Fruit fly (Drosophila melanogaster) whole organism, embryonic: ENCODE measurements around the gene CG14232.

Source experiments
- Atf-2 ChIP-seq: fragments of 200-800 bp; sonication (Bioruptor generic); optimal IDR thresholded peaks from 2 replicates; lab custom pipeline; 2016; ENCODE audit warnings: missing biosample characterization, missing genetic modification characterization
- CG10267 ChIP-seq: fragments of 200-800 bp; sonication (Bioruptor generic); optimal IDR thresholded peaks from 2 replicates; lab custom pipeline; 2018; ENCODE audit warnings: missing biosample characterization, mild to moderate bottlenecking, missing genetic modification characterization, moderate library complexity
- CG10274 ChIP-seq: fragments of 200-800 bp; sonication (Bioruptor generic); optimal IDR thresholded peaks from 3 replicates; lab custom pipeline; 2017; ENCODE audit warnings: missing biosample characterization, mild to moderate bottlenecking, missing genetic modification characterization
- CG10565 ChIP-seq: fragments of 200-800 bp; sonication (Bioruptor generic); optimal IDR thresholded peaks from 3 replicates; lab custom pipeline; 2016; ENCODE audit warnings: missing biosample characterization, mild to moderate bottlenecking, missing genetic modification characterization
- CG10959 ChIP-seq: fragments of 200-800 bp; sonication (Bioruptor generic); IDR thresholded peaks from 2 replicates; pipeline ENCODE4 v1.3.6; 2022; ENCODE audit warnings: missing biosample characterization, missing genetic modification characterization
- CG10979 ChIP-seq: fragments of 200-800 bp; sonication (Bioruptor generic); optimal IDR thresholded peaks from 2 replicates; lab custom pipeline; 2018; ENCODE audit warnings: missing biosample characterization, mild to moderate bottlenecking, missing genetic modification characterization, moderate library complexity
- CG11723 ChIP-seq: fragments of 200-800 bp; sonication (Bioruptor generic); optimal IDR thresholded peaks from 2 replicates; lab custom pipeline; 2017; ENCODE audit warnings: missing biosample characterization, mild to moderate bottlenecking, missing genetic modification characterization
- CG12236 ChIP-seq: fragments of 200-800 bp; sonication (Bioruptor generic); optimal IDR thresholded peaks from 2 replicates; lab custom pipeline; 2016; ENCODE audit warnings: missing biosample characterization, missing genetic modification characterization
- CG1233 ChIP-seq: fragments of 200-800 bp; sonication (Bioruptor generic); optimal IDR thresholded peaks from 4 replicates; lab custom pipeline; 2018; ENCODE audit warnings: missing biosample characterization, mild to moderate bottlenecking, missing genetic modification characterization
- CG13287 ChIP-seq: fragments of 200-800 bp; sonication (Bioruptor generic); IDR thresholded peaks from 2 replicates; pipeline ENCODE4 v1.3.6; 2022; ENCODE audit warnings: missing biosample characterization, missing genetic modification characterization; ENCODE audit not compliant: partially characterized antibody
- CG13775 ChIP-seq: fragments of 200-800 bp; sonication (Bioruptor generic); optimal IDR thresholded peaks from 3 replicates; lab custom pipeline; 2017; ENCODE audit warnings: missing biosample characterization, mild to moderate bottlenecking, missing genetic modification characterization
- CG13894 ChIP-seq: fragments of 200-800 bp; sonication (Bioruptor generic); optimal IDR thresholded peaks from 3 replicates; lab custom pipeline; 2018; ENCODE audit warnings: missing biosample characterization, mild to moderate bottlenecking, missing genetic modification characterization, moderate library complexity
- CG15514 ChIP-seq: fragments of 200-800 bp; sonication (Bioruptor generic); optimal IDR thresholded peaks from 3 replicates; lab custom pipeline; 2017; ENCODE audit warnings: missing biosample characterization, missing genetic modification characterization, mild to moderate bottlenecking, moderate library complexity, missing genetic modification reagents
- CG15696 ChIP-seq: fragments of 200-800 bp; sonication (Bioruptor generic); optimal IDR thresholded peaks from 2 replicates; lab custom pipeline; 2019; ENCODE audit warnings: missing biosample characterization, mild to moderate bottlenecking, missing genetic modification characterization, moderate library complexity
- CG18011 ChIP-seq: fragments of 200-800 bp; sonication (Bioruptor generic); optimal IDR thresholded peaks from 2 replicates; lab custom pipeline; 2017; ENCODE audit warnings: missing biosample characterization, missing genetic modification characterization, mild to moderate bottlenecking, moderate library complexity, missing genotype
- CG2202 ChIP-seq: fragments of 200-800 bp; sonication (Bioruptor generic); optimal IDR thresholded peaks from 2 replicates; lab custom pipeline; 2018; ENCODE audit warnings: missing biosample characterization, mild to moderate bottlenecking, missing genetic modification characterization
- CG2678 ChIP-seq: fragments of 200-800 bp; sonication (Bioruptor generic); optimal IDR thresholded peaks from 3 replicates; lab custom pipeline; 2019; ENCODE audit warnings: missing biosample characterization, mild to moderate bottlenecking, missing genetic modification characterization, moderate library complexity
- CG34376 ChIP-seq: fragments of 200-800 bp; sonication (Bioruptor generic); optimal IDR thresholded peaks from 2 replicates; lab custom pipeline; 2018; ENCODE audit warnings: missing biosample characterization, mild to moderate bottlenecking, missing genetic modification characterization
- CG4730 ChIP-seq: fragments of 200-800 bp; sonication (Bioruptor generic); IDR thresholded peaks from 2 replicates; pipeline ENCODE4 v1.3.6; 2022; ENCODE audit warnings: missing biosample characterization, missing genetic modification characterization
- CG6175 ChIP-seq: fragments of 200-800 bp; sonication (Bioruptor generic); IDR thresholded peaks from 3 replicates; pipeline ENCODE4 v1.3.6; 2022; ENCODE audit warnings: missing biosample characterization, missing genetic modification characterization
- CG9797 ChIP-seq: fragments of 200-800 bp; sonication (Bioruptor generic); optimal IDR thresholded peaks from 3 replicates; lab custom pipeline; 2018; ENCODE audit warnings: missing biosample characterization, mild to moderate bottlenecking, missing genetic modification characterization
- D ChIP-seq, 2 experiments: fragments of 200-800 bp in 1 of 2; fragments of >200 bp in 1 of 2; sonication (Bioruptor generic) in 1 of 2; optimal IDR thresholded peaks; 2 replicates in 1 of 2; 3 replicates in 1 of 2; lab custom pipeline; 2017; ENCODE audit warnings: mild to moderate bottlenecking in 1 of 2, missing biosample characterization in 1 of 2, missing genetic modification characterization in 1 of 2, missing genetic modification reagents in 1 of 2
- MBD-R2 ChIP-seq: fragments of 200-800 bp; sonication (Bioruptor generic); IDR thresholded peaks from 2 replicates; pipeline ENCODE4 v1.3.6; 2022; ENCODE audit warnings: missing biosample characterization, missing genetic modification characterization
- Nf-YC ChIP-seq: fragments of 200-800 bp; optimal IDR thresholded peaks from 3 replicates; lab custom pipeline; 2019; ENCODE audit warnings: missing biosample characterization, mild to moderate bottlenecking, missing genetic modification characterization, moderate library complexity
- Oaz ChIP-seq: fragments of 200-800 bp; sonication (Bioruptor generic); IDR thresholded peaks from 2 replicates; pipeline ENCODE4 v1.3.6; 2022; ENCODE audit warnings: missing biosample characterization, missing genetic modification characterization
- Ptx1 ChIP-seq: fragments of 200-800 bp; sonication (Bioruptor generic); IDR thresholded peaks from 2 replicates; pipeline ENCODE4 v1.3.6; 2022; ENCODE audit warnings: missing biosample characterization, missing genetic modification characterization
- Scr ChIP-seq: fragments of 200-800 bp; sonication (Bioruptor generic); IDR thresholded peaks from 2 replicates; pipeline ENCODE4 v1.3.6; 2022; ENCODE audit warnings: missing biosample characterization, missing genetic modification characterization; ENCODE audit not compliant: partially characterized antibody
- Stat92E ChIP-seq, 3 experiments: fragments of >200 bp in 2 of 3; fragments of 200-800 bp in 1 of 3; sonication (Bioruptor generic) in 1 of 3; optimal IDR thresholded peaks; 2 replicates each; lab custom pipeline; 2017 to 2019; ENCODE audit warnings: missing biosample characterization in 3 of 3, missing genetic modification characterization in 3 of 3, mild to moderate bottlenecking in 1 of 3, moderate library complexity in 1 of 3
- Tbp ChIP-seq: fragments of >200 bp; optimal IDR thresholded peaks from 2 replicates; lab custom pipeline; 2018; ENCODE audit warnings: missing biosample characterization, missing genetic modification characterization
- ac ChIP-seq: fragments of 200-800 bp; sonication (Bioruptor generic); optimal IDR thresholded peaks from 3 replicates; lab custom pipeline; 2017; ENCODE audit warnings: missing biosample characterization, mild to moderate bottlenecking, missing genetic modification characterization
- bab2 ChIP-seq: fragments of 200-800 bp; sonication (Bioruptor generic); optimal IDR thresholded peaks from 2 replicates; lab custom pipeline; 2016; ENCODE audit warnings: missing biosample characterization, missing genetic modification characterization
- cg ChIP-seq: fragments of 200-800 bp; sonication (Bioruptor generic); optimal IDR thresholded peaks from 3 replicates; lab custom pipeline; 2019; ENCODE audit warnings: missing biosample characterization, mild to moderate bottlenecking, missing genetic modification characterization, moderate library complexity
- chif ChIP-seq, 2 experiments: fragments of 200-800 bp; sonication (Bioruptor generic); optimal IDR thresholded peaks; 3 replicates each; lab custom pipeline; 2016; ENCODE audit warnings: missing biosample characterization in 2 of 2, missing genetic modification characterization in 2 of 2
- chn ChIP-seq: fragments of 200-800 bp; sonication (Bioruptor generic); optimal IDR thresholded peaks from 2 replicates; lab custom pipeline; 2016; ENCODE audit warnings: missing biosample characterization, missing genetic modification characterization
- crp ChIP-seq, 2 experiments: fragments of 200-800 bp; sonication (Bioruptor generic); optimal IDR thresholded peaks; 2 replicates in 1 of 2; 3 replicates in 1 of 2; lab custom pipeline; 2017; ENCODE audit warnings: missing biosample characterization in 2 of 2, missing genetic modification characterization in 2 of 2, mild to moderate bottlenecking in 1 of 2, moderate library complexity in 1 of 2
- eve ChIP-seq, 2 experiments: fragments of >200 bp; optimal IDR thresholded peaks; 2 replicates each; lab custom pipeline; 2017; ENCODE audit warnings: missing biosample characterization in 2 of 2, missing genetic modification characterization in 2 of 2
- ftz-f1 ChIP-seq: fragments of 200-800 bp; sonication (Bioruptor generic); optimal IDR thresholded peaks from 2 replicates; lab custom pipeline; 2016; ENCODE audit warnings: missing biosample characterization, missing genetic modification characterization
- hth ChIP-seq: fragments of >200 bp; optimal IDR thresholded peaks from 2 replicates; lab custom pipeline; 2017; ENCODE audit warnings: inconsistent platforms
- jing ChIP-seq: fragments of 200-800 bp; sonication (Bioruptor generic); optimal IDR thresholded peaks from 2 replicates; lab custom pipeline; 2018; ENCODE audit warnings: missing biosample characterization, mild to moderate bottlenecking, missing genetic modification characterization
- luna ChIP-seq: fragments of 200-800 bp; sonication (Bioruptor generic); optimal IDR thresholded peaks from 2 replicates; lab custom pipeline; 2016; ENCODE audit warnings: missing biosample characterization, missing genetic modification characterization
- nerfin-2 ChIP-seq: fragments of 200-800 bp; sonication (Bioruptor generic); IDR thresholded peaks from 2 replicates; pipeline ENCODE4 v1.3.6; 2022; ENCODE audit warnings: missing biosample characterization, missing genetic modification characterization; ENCODE audit not compliant: partially characterized antibody
- nom ChIP-seq: fragments of 200-800 bp; sonication (Bioruptor generic); optimal IDR thresholded peaks from 2 replicates; lab custom pipeline; 2017; ENCODE audit warnings: missing biosample characterization, missing genetic modification characterization, mild to moderate bottlenecking, moderate library complexity, missing genetic modification reagents
- odd ChIP-seq: fragments of 200-800 bp; sonication (Bioruptor generic); optimal IDR thresholded peaks from 2 replicates; lab custom pipeline; 2017; ENCODE audit warnings: missing biosample characterization, mild to moderate bottlenecking, missing genetic modification characterization
- row ChIP-seq: fragments of 200-800 bp; sonication (Bioruptor generic); IDR thresholded peaks from 3 replicates; pipeline ENCODE4 v1.3.6; 2022; ENCODE audit warnings: missing biosample characterization, missing genetic modification characterization
- slou ChIP-seq: fragments of 200-800 bp; sonication (Bioruptor generic); optimal IDR thresholded peaks from 3 replicates; lab custom pipeline; 2016; ENCODE audit warnings: missing biosample characterization, missing genetic modification characterization
- stwl ChIP-seq: fragments of 200-800 bp; sonication (Bioruptor generic); optimal IDR thresholded peaks from 3 replicates; lab custom pipeline; 2018; ENCODE audit warnings: missing biosample characterization, mild to moderate bottlenecking, missing genetic modification characterization, moderate library complexity
- tup ChIP-seq: fragments of 200-800 bp; sonication (Bioruptor generic); optimal IDR thresholded peaks from 2 replicates; lab custom pipeline; 2016; ENCODE audit warnings: missing biosample characterization, mild to moderate bottlenecking, missing genetic modification characterization, moderate library complexity
- vvl ChIP-seq: fragments of 200-800 bp; sonication (Bioruptor generic); IDR thresholded peaks from 2 replicates; pipeline ENCODE4 v1.3.6; 2022; ENCODE audit warnings: missing biosample characterization, missing genetic modification characterization

CG14232 gene

dm6 chrX:19745908-19746604 lies 42.0 kb upstream of the CG14232 start, which contains the start of gene parvin (continued):
- TF ChIP-seq CG12236 (GFP tag; lab: Kevin White, UChicago) = no peak
- peak; percentile 48 for TF ChIP-seq Scr
- no peak for TF ChIP-seq CG2678 (tag; lab: Kevin White, UChicago)
- no peak for TF ChIP-seq CG4730 (GFP tag; lab: Robert Waterston, UW)
- TF ChIP-seq luna (GFP tag; lab: Kevin White, UChicago) = no peak
- no peak for TF ChIP-seq CG9797
- TF ChIP-seq tup (GFP tag; lab: Kevin White, UChicago) = no peak
- TF ChIP-seq Stat92E (GFP tag; optimal IDR thresholded peaks at IDR 0.05; lab: Kevin White, UChicago) = peak in 1 of 3 experiments; percentile 33
- no peak for TF ChIP-seq vvl (GFP tag; lab: Robert Waterston, UW)
- no peak for TF ChIP-seq odd (GFP tag; lab: Kevin White, UChicago)
- TF ChIP-seq Oaz (GFP tag; lab: Robert Waterston, UW) = no peak
- no peak for TF ChIP-seq ac
- TF ChIP-seq CG34376 (GFP tag; lab: Kevin White, UChicago) = no peak
- TF ChIP-seq CG15696 (tag; lab: Kevin White, UChicago) = no peak
- TF ChIP-seq CG15514 (GFP tag; lab: Kevin White, UChicago) = peak; percentile 36
- peak; percentile 35; the same call in 1 of the 2 replicates for TF ChIP-seq MBD-R2
- peak; percentile 22 for TF ChIP-seq stwl
- TF ChIP-seq CG10274 (GFP tag; lab: Kevin White, UChicago) = no peak
- peak; percentile 69 for TF ChIP-seq ftz-f1
- no peak for TF ChIP-seq jing (GFP tag; lab: Kevin White, UChicago)
- TF ChIP-seq row (GFP tag; lab: Robert Waterston, UW) = no peak
- TF ChIP-seq CG10565 = no peak
- TF ChIP-seq cg (GFP tag; lab: Kevin White, UChicago) = peak; percentile 82
- no peak for TF ChIP-seq crp (GFP tag; optimal IDR thresholded peaks at IDR 0.05; lab: Kevin White, UChicago)
- TF ChIP-seq D (optimal IDR thresholded peaks at IDR 0.05; lab: Kevin White, UChicago) = no peak
- TF ChIP-seq D (GFP tag; optimal IDR thresholded peaks at IDR 0.05; lab: Kevin White, UChicago) = no peak
- no peak for TF ChIP-seq Atf-2 (GFP tag; lab: Kevin White, UChicago)
- TF ChIP-seq CG10267 (tag; lab: Kevin White, UChicago) = peak; percentile 79
- TF ChIP-seq eve (GFP tag; optimal IDR thresholded peaks at IDR 0.05; lab: Kevin White, UChicago) = no peak
- TF ChIP-seq CG1233 (GFP tag; lab: Kevin White, UChicago) = no peak
- TF ChIP-seq, all 482 proteins: peak for 35

- no peak for TF ChIP-seq slou (GFP tag; lab: Kevin White, UChicago)
- peak; percentile 59 for TF ChIP-seq CG13775 (GFP tag; lab: Kevin White, UChicago)
- TF ChIP-seq nom (GFP tag; lab: Kevin White, UChicago) = peak; percentile 42
- TF ChIP-seq CG2202 (tag; lab: Kevin White, UChicago) = peak; percentile 10
- no peak for TF ChIP-seq CG6175 (GFP tag; lab: Robert Waterston, UW)
- TF ChIP-seq Ptx1 (GFP tag; lab: Robert Waterston, UW) = peak; percentile 66
- TF ChIP-seq CG13287 = peak; percentile 95
- peak; percentile 48 for TF ChIP-seq CG11723 (GFP tag; lab: Kevin White, UChicago)
- TF ChIP-seq CG1233 (GFP tag; lab: Kevin White, UChicago) = peak; percentile 37
- no peak for TF ChIP-seq hth (lab: Kevin White, UChicago)
- peak; percentile 66 for TF ChIP-seq bab2 (GFP tag; lab: Kevin White, UChicago)
- peak; percentile 28 for TF ChIP-seq CG10979
- no peak for TF ChIP-seq Tbp (GFP tag; lab: Kevin White, UChicago)
- no peak for TF ChIP-seq CG10959
- TF ChIP-seq CG4730 (GFP tag; lab: Robert Waterston, UW) = 0 out of 2 replicates have a peak, but pooled peaks have one; percentile 11
- TF ChIP-seq CG13894 (tag; lab: Kevin White, UChicago) = peak; percentile 81
- peak; percentile 17 for TF ChIP-seq CG18011 (GFP tag; lab: Kevin White, UChicago)
- peak; percentile 90 for TF ChIP-seq nerfin-2 (GFP tag; lab: Robert Waterston, UW)
- peak; percentile 44 for TF ChIP-seq Nf-YC (tag; lab: Kevin White, UChicago)
- peak; percentile 39 for TF ChIP-seq chn (GFP tag; lab: Kevin White, UChicago)
- peak; percentile 60 to 64 for TF ChIP-seq chif (GFP tag; optimal IDR thresholded peaks at IDR 0.05; lab: Kevin White, UChicago)
Measured at dm6 chrX:19744003-19744488, 40.0 kb upstream of the CG14232 start, which contains the start of the genes CG18809, COX6B, CG33932 and Rpp20. TSS of gene CG18809 (minus strand) at chrX:19744335. TSS of gene COX6B (minus strand) at chrX:19744335. TSS of gene CG33932 (plus strand) at chrX:19744431. TSS of gene Rpp20 (plus strand) at chrX:19744431.
